Worm (Caenorhabditis elegans): ENCODE measurements around the gene ZK1320.13.

DNA sequence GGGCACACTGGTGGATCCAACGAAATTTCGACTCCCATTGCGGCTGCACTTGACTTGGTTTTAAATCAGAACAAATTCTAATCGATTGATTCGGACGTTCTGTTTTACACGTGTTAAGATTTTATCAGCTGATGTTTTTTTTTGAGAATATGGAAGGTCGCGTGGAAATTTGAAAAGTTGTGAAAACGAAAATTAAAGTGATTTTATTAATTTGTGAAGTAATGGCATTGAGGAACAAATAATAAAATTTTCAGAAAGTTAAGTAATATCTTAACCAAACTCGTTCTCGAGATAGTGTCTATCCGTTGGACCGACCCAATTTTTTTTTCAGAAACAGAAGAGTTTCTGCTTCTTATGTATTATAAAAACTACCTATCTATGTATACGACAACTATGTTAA is 28.9 kb upstream of the ZK1320.13 start, which contains the start of gene ZK1307.4:
- TF ChIP-seq unc-62 (GFP tag; optimal IDR thresholded peaks at IDR 0.05) (no peak), nhr-28 (tag; optimal IDR thresholded peaks at IDR 0.05) (no peak)

Data from whole organism, mixed stage, embryonic.